Worm (Caenorhabditis elegans): ENCODE measurements around the gene F53C3.8.

DNA sequence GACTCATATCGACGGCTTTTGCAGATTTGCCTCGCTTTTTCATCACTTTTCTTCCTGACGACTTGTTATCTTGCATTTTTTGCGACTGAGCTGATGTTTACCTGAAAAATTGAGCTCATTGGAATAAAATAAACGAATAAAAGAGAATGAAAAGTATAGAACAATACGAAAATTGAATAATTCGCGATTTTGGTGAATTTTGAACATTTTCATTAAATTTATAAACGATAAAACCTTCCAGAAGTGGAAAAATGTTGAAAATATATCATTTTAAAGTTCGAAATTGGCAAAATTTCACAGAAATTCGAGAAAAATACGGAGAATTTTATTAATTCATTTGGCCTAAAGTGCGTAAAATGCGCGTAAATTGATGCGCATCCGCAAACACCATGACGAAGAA, 42.4 kb downstream of the F53C3.8 start, which contains the start of gene Y14H12B.2:
- TF ChIP-seq ZK546.5 (tag; optimal IDR thresholded peaks at IDR 0.05) (no peak), nhr-237 (tag; optimal IDR thresholded peaks at IDR 0.05) (no peak), egl-27 (tag; optimal IDR thresholded peaks at IDR 0.05) (no peak), nhr-42 (GFP tag; IDR thresholded peaks at IDR 0.05) (no peak), ceh-20 (GFP tag; IDR thresholded peaks at IDR 0.05) (no peak), ama-1 (optimal IDR thresholded peaks at IDR 0.05) (no peak), F44E2.7 (GFP tag; IDR thresholded peaks at IDR 0.05) (no peak), lin-13 (GFP tag; optimal IDR thresholded peaks at IDR 0.05) (no peak), dpl-1 (GFP tag; optimal IDR thresholded peaks at IDR 0.05) (no peak), aly-2 (tag; optimal IDR thresholded peaks at IDR 0.05) (no peak), zag-1 (tag; optimal IDR thresholded peaks at IDR 0.05) (no peak), nhr-25 (tag; optimal IDR thresholded peaks at IDR 0.05; ENCODE audit: borderline replicate concordance, insufficient read depth) (no peak)

Measured in whole organism, L4 larva.